Fruit fly (Drosophila melanogaster) whole organism, embryonic: ENCODE data around the gene CG1324.

Source experiments
- Aef1 ChIP-seq: fragments of 200-800 bp; sonication (Bioruptor generic); IDR thresholded peaks from 3 replicates; pipeline ENCODE4 v1.3.6; 2022; ENCODE audit warnings: missing biosample characterization, missing genetic modification characterization
- CG13424 ChIP-seq: fragments of 200-800 bp; sonication (Bioruptor generic); optimal IDR thresholded peaks from 2 replicates; lab custom pipeline; 2019; ENCODE audit warnings: missing biosample characterization, mild to moderate bottlenecking, missing genetic modification characterization, moderate library complexity
- CG13624 ChIP-seq: fragments of 200-800 bp; sonication (Bioruptor generic); optimal IDR thresholded peaks from 2 replicates; lab custom pipeline; 2016; ENCODE audit warnings: missing biosample characterization, missing genetic modification characterization
- CG16813 ChIP-seq: fragments of 200-800 bp; sonication (Bioruptor generic); IDR thresholded peaks from 3 replicates; pipeline ENCODE4 v1.3.6; 2022; ENCODE audit warnings: missing biosample characterization, missing genetic modification characterization; ENCODE audit not compliant: partially characterized antibody
- CG32532 ChIP-seq: fragments of 200-800 bp; sonication (Bioruptor generic); IDR thresholded peaks from 2 replicates; pipeline ENCODE4 v1.3.6; 2022; ENCODE audit warnings: missing biosample characterization, missing genetic modification characterization
- CG33557 ChIP-seq: fragments of 200-800 bp; sonication (Bioruptor generic); optimal IDR thresholded peaks from 2 replicates; lab custom pipeline; 2019; ENCODE audit warnings: missing biosample characterization, mild to moderate bottlenecking, missing genetic modification characterization, moderate library complexity
- CG3726 ChIP-seq: fragments of 200-800 bp; sonication (Bioruptor generic); IDR thresholded peaks from 3 replicates; pipeline ENCODE4, ENCODE4 v1.3.6; 2022; ENCODE audit warnings: missing biosample characterization, missing genetic modification characterization
- CG4328 ChIP-seq: fragments of 200-800 bp; sonication (Bioruptor generic); optimal IDR thresholded peaks from 3 replicates; lab custom pipeline; 2017; ENCODE audit warnings: missing biosample characterization, missing genetic modification reagents, missing genetic modification characterization
- CG4617 ChIP-seq: fragments of 200-800 bp; sonication (Bioruptor generic); optimal IDR thresholded peaks from 3 replicates; lab custom pipeline; 2016; ENCODE audit warnings: missing biosample characterization, missing genetic modification characterization, borderline replicate concordance
- CG5180 ChIP-seq: fragments of 200-800 bp; sonication (Bioruptor generic); optimal IDR thresholded peaks from 3 replicates; lab custom pipeline; 2017; ENCODE audit warnings: missing biosample characterization, missing genetic modification characterization, mild to moderate bottlenecking, moderate library complexity, missing genetic modification reagents
- CG7357 ChIP-seq: fragments of 200-800 bp; sonication (Bioruptor generic); IDR thresholded peaks from 3 replicates; pipeline ENCODE4 v1.3.6; 2022; ENCODE audit warnings: missing biosample characterization, missing genetic modification characterization
- CG7839 ChIP-seq: fragments of 200-800 bp; sonication (Bioruptor generic); optimal IDR thresholded peaks from 3 replicates; lab custom pipeline; 2018; ENCODE audit warnings: missing biosample characterization, mild to moderate bottlenecking, missing genetic modification characterization, moderate library complexity
- CG8281 ChIP-seq: fragments of 200-800 bp; sonication (Bioruptor generic); optimal IDR thresholded peaks from 2 replicates; lab custom pipeline; 2018; ENCODE audit warnings: missing biosample characterization, mild to moderate bottlenecking, missing genetic modification characterization, moderate library complexity
- CG9609 ChIP-seq: fragments of 200-800 bp; sonication (Bioruptor generic); optimal IDR thresholded peaks from 3 replicates; lab custom pipeline; 2016; ENCODE audit warnings: missing biosample characterization, missing genetic modification characterization
- CHES-1-like ChIP-seq: fragments of 200-800 bp; sonication (Bioruptor generic); optimal IDR thresholded peaks from 2 replicates; lab custom pipeline; 2016; ENCODE audit warnings: missing biosample characterization, missing genetic modification characterization
- D ChIP-seq, 2 experiments: fragments of 200-800 bp in 1 of 2; fragments of >200 bp in 1 of 2; sonication (Bioruptor generic) in 1 of 2; optimal IDR thresholded peaks; 2 replicates in 1 of 2; 3 replicates in 1 of 2; lab custom pipeline; 2017; ENCODE audit warnings: mild to moderate bottlenecking in 1 of 2, missing biosample characterization in 1 of 2, missing genetic modification characterization in 1 of 2, missing genetic modification reagents in 1 of 2
- Ets65A ChIP-seq: fragments of 200-800 bp; sonication (Bioruptor generic); peaks from one replicate; lab custom pipeline; 2016; ENCODE audit warnings: missing biosample characterization, missing genetic modification characterization
- Med ChIP-seq: fragments of 200-800 bp; sonication (Bioruptor generic); peaks from one replicate; lab custom pipeline; 2016; ENCODE audit warnings: missing biosample characterization, missing genetic modification characterization, mild to moderate bottlenecking, inconsistent platforms, moderate library complexity
- NFAT ChIP-seq: fragments of 200-800 bp; sonication (Bioruptor generic); IDR thresholded peaks from 2 replicates; pipeline ENCODE4 v1.3.6; 2022; ENCODE audit warnings: missing biosample characterization, missing genetic modification characterization
- Neu2 ChIP-seq: fragments of 200-800 bp; sonication (Bioruptor generic); optimal IDR thresholded peaks from 3 replicates; lab custom pipeline; 2016; ENCODE audit warnings: missing biosample characterization, missing genetic modification characterization, borderline replicate concordance
- Nf-YC ChIP-seq: fragments of 200-800 bp; optimal IDR thresholded peaks from 3 replicates; lab custom pipeline; 2019; ENCODE audit warnings: missing biosample characterization, mild to moderate bottlenecking, missing genetic modification characterization, moderate library complexity
- Oli ChIP-seq: fragments of 200-800 bp; sonication (Bioruptor generic); optimal IDR thresholded peaks from 2 replicates; lab custom pipeline; 2018; ENCODE audit warnings: missing biosample characterization, mild to moderate bottlenecking, missing genetic modification characterization, moderate library complexity
- PHDP ChIP-seq: fragments of 200-800 bp; sonication (Bioruptor generic); optimal IDR thresholded peaks from 3 replicates; lab custom pipeline; 2018; ENCODE audit warnings: missing biosample characterization, mild to moderate bottlenecking, missing genetic modification characterization, moderate library complexity
- Ptx1 ChIP-seq: fragments of 200-800 bp; sonication (Bioruptor generic); IDR thresholded peaks from 2 replicates; pipeline ENCODE4 v1.3.6; 2022; ENCODE audit warnings: missing biosample characterization, missing genetic modification characterization
- Taf1 ChIP-seq: fragments of 200-800 bp; sonication (Bioruptor generic); IDR thresholded peaks from 2 replicates; pipeline ENCODE4 v1.3.6; 2022; ENCODE audit warnings: missing biosample characterization, missing genetic modification characterization
- az2 ChIP-seq: fragments of 200-800 bp; sonication (Bioruptor generic); optimal IDR thresholded peaks from 3 replicates; lab custom pipeline; 2016; ENCODE audit warnings: missing biosample characterization, missing genetic modification characterization
- cad ChIP-seq: fragments of >200 bp; optimal IDR thresholded peaks from 2 replicates; lab custom pipeline; 2017; ENCODE audit warnings: missing biosample characterization, missing genetic modification characterization
- dimm ChIP-seq: fragments of 200-800 bp; sonication (Bioruptor generic); IDR thresholded peaks from 2 replicates; pipeline ENCODE4 v1.3.6; 2022; ENCODE audit warnings: missing biosample characterization, missing genetic modification characterization
- dmrt99B ChIP-seq: fragments of 200-800 bp; sonication (Bioruptor generic); optimal IDR thresholded peaks from 2 replicates; lab custom pipeline; 2018; ENCODE audit warnings: missing biosample characterization, mild to moderate bottlenecking, missing genetic modification characterization, moderate library complexity
- dysf ChIP-seq: fragments of 200-800 bp; sonication (Bioruptor generic); IDR thresholded peaks from 3 replicates; pipeline ENCODE4 v1.3.6; 2022; ENCODE audit warnings: missing biosample characterization, missing genetic modification characterization
- emc ChIP-seq: fragments of 200-800 bp; sonication (Bioruptor generic); optimal IDR thresholded peaks from 2 replicates; lab custom pipeline; 2016; ENCODE audit warnings: missing biosample characterization, missing genetic modification characterization
- ewg ChIP-seq: fragments of 200-800 bp; sonication (Bioruptor generic); optimal IDR thresholded peaks from 3 replicates; lab custom pipeline; 2017; ENCODE audit warnings: mild to moderate bottlenecking, missing biosample characterization, missing genetic modification reagents, missing genetic modification characterization
- fd96Cb ChIP-seq: fragments of 200-800 bp; sonication (Bioruptor generic); optimal IDR thresholded peaks from 2 replicates; lab custom pipeline; 2018; ENCODE audit warnings: missing biosample characterization, mild to moderate bottlenecking, missing genetic modification characterization, moderate library complexity
- fu2 ChIP-seq: fragments of 200-800 bp; sonication (Bioruptor generic); optimal IDR thresholded peaks from 2 replicates; lab custom pipeline; 2016; ENCODE audit warnings: missing biosample characterization, missing genetic modification characterization
- gem ChIP-seq: fragments of 200-800 bp; sonication (Bioruptor generic); optimal IDR thresholded peaks from 2 replicates; lab custom pipeline; 2019; ENCODE audit warnings: missing biosample characterization, mild to moderate bottlenecking, missing genetic modification characterization, moderate library complexity
- kah ChIP-seq: fragments of 200-800 bp; sonication (Bioruptor generic); optimal IDR thresholded peaks from 2 replicates; lab custom pipeline; 2018; ENCODE audit warnings: missing biosample characterization, mild to moderate bottlenecking, missing genetic modification characterization
- mam ChIP-seq: fragments of 200-800 bp; sonication (Bioruptor generic); optimal IDR thresholded peaks from 3 replicates; lab custom pipeline; 2016; ENCODE audit warnings: missing biosample characterization, missing genetic modification characterization
- peb ChIP-seq: fragments of 200-800 bp; sonication (Bioruptor generic); IDR thresholded peaks from 2 replicates; pipeline ENCODE4 v1.3.6; 2022; ENCODE audit warnings: missing biosample characterization, missing genetic modification characterization
- pita ChIP-seq: fragments of 200-800 bp; sonication (Bioruptor generic); optimal IDR thresholded peaks from 2 replicates; lab custom pipeline; 2017; ENCODE audit warnings: missing biosample characterization, mild to moderate bottlenecking, missing genetic modification characterization
- prd ChIP-seq, 3 experiments: fragments of >200 bp in 2 of 3; fragments of 200-800 bp in 1 of 3; sonication (Bioruptor generic) in 1 of 3; optimal IDR thresholded peaks in 2 of 3; IDR thresholded peaks in 1 of 3; 2 replicates in 2 of 3; 3 replicates in 1 of 3; pipeline versions ENCODE4 v1.3.6 to Lab custom; 2017 to 2022; ENCODE audit warnings: missing biosample characterization in 1 of 3, missing genetic modification characterization in 1 of 3
- row ChIP-seq: fragments of 200-800 bp; sonication (Bioruptor generic); IDR thresholded peaks from 3 replicates; pipeline ENCODE4 v1.3.6; 2022; ENCODE audit warnings: missing biosample characterization, missing genetic modification characterization
- run ChIP-seq: fragments of 200-800 bp; sonication (Bioruptor generic); optimal IDR thresholded peaks from 3 replicates; lab custom pipeline; 2018; ENCODE audit warnings: missing biosample characterization, mild to moderate bottlenecking, missing genetic modification characterization
- stwl ChIP-seq: fragments of 200-800 bp; sonication (Bioruptor generic); optimal IDR thresholded peaks from 3 replicates; lab custom pipeline; 2018; ENCODE audit warnings: missing biosample characterization, mild to moderate bottlenecking, missing genetic modification characterization, moderate library complexity
- tio ChIP-seq: fragments of 200-800 bp; sonication (Bioruptor generic); optimal IDR thresholded peaks from 2 replicates; lab custom pipeline; 2017; ENCODE audit warnings: missing biosample characterization, missing genetic modification characterization, inconsistent platforms
- vnd ChIP-seq: fragments of 200-800 bp; sonication (Bioruptor generic); IDR thresholded peaks from 3 replicates; pipeline ENCODE4 v1.3.6; 2022; ENCODE audit warnings: missing biosample characterization, missing genetic modification characterization; ENCODE audit not compliant: partially characterized antibody
- wdn ChIP-seq: fragments of 200-800 bp; sonication (Bioruptor generic); IDR thresholded peaks from 2 replicates; pipeline ENCODE4 v1.3.6; 2022; ENCODE audit warnings: missing biosample characterization, missing genetic modification characterization
- zen ChIP-seq: fragments of 200-800 bp; sonication (Bioruptor generic); optimal IDR thresholded peaks from 3 replicates; lab custom pipeline; 2018; ENCODE audit warnings: missing biosample characterization, mild to moderate bottlenecking, missing genetic modification characterization, moderate library complexity
- zf30C ChIP-seq: fragments of 200-800 bp; sonication (Bioruptor generic); optimal IDR thresholded peaks from 3 replicates; lab custom pipeline; 2018; ENCODE audit warnings: missing biosample characterization, mild to moderate bottlenecking, missing genetic modification characterization

CG1324 gene

dm6 chrX:20739581-20739980, 3.8 kb upstream of the CG1324 start:
- TF ChIP-seq cad: peak; percentile 33
- no peak for TF ChIP-seq CG8281 (tag; lab: Kevin White, UChicago)
- TF ChIP-seq CG13624: no peak
- no peak for TF ChIP-seq CG13424 (tag; lab: Kevin White, UChicago)
- TF ChIP-seq zen: peak; percentile 92
- no peak for TF ChIP-seq prd (optimal IDR thresholded peaks at IDR 0.05; lab: Kevin White, UChicago)
- TF ChIP-seq prd (GFP tag; IDR thresholded peaks at IDR 0.05; lab: Robert Waterston, UW): peak; percentile 42; the same call in 1 of the 3 replicates
- no peak for TF ChIP-seq CG4617 (GFP tag; lab: Kevin White, UChicago)
- TF ChIP-seq emc (GFP tag; lab: Kevin White, UChicago): no peak
- peak; percentile 20 for TF ChIP-seq D (optimal IDR thresholded peaks at IDR 0.05; lab: Kevin White, UChicago)
- TF ChIP-seq D (GFP tag; optimal IDR thresholded peaks at IDR 0.05; lab: Kevin White, UChicago): no peak
- TF ChIP-seq NFAT (GFP tag; lab: Robert Waterston, UW): no peak

dm6 chrX:20731492-20731891, 4.3 kb downstream of the CG1324 start:
- TF ChIP-seq fu2 (GFP tag; lab: Kevin White, UChicago) (no peak), ewg (GFP tag; lab: Kevin White, UChicago) (peak; percentile 32), CG7839 (no peak), run (peak; percentile 10), Ets65A (peak; percentile 50), Nf-YC (tag; lab: Kevin White, UChicago) (peak; percentile 60)

DNA sequence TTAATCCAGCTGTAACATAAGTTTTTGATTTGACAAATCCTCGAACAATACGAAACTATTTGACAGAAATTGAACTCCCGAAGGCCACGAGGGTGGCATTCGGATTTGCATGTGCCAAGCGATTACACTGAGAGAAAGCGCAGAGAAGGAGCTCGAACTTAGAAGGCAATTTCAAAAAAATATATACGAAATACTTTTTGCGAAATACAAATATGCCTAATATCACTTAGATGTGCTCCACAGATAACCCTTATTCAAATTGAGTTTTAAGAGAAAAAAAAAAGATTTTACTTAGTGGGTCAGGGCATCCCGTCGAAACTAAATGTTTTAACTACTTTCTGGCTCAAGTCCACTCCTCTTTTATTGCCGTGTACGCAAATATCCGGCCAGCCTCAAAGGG, 7.2 kb downstream of the CG1324 start:
- no peak for TF ChIP-seq dysf (GFP tag; lab: Robert Waterston, UW)
- TF ChIP-seq Med (GFP tag; lab: Kevin White, UChicago): no peak
- no peak for TF ChIP-seq stwl (tag; lab: Kevin White, UChicago)
- peak; percentile 26 for TF ChIP-seq dmrt99B (tag; lab: Kevin White, UChicago)
- no peak for TF ChIP-seq az2 (GFP tag; lab: Kevin White, UChicago)
- TF ChIP-seq CG32532: no peak
- peak; percentile 24; the same call in 1 of the 3 replicates for TF ChIP-seq row (GFP tag; lab: Robert Waterston, UW)
- TF ChIP-seq CG5180 (GFP tag; lab: Kevin White, UChicago): no peak
- TF ChIP-seq Ptx1 (GFP tag; lab: Robert Waterston, UW): no peak
- TF ChIP-seq gem (tag; lab: Kevin White, UChicago): peak; percentile 33
- no peak for TF ChIP-seq Aef1 (GFP tag; lab: Robert Waterston, UW)
- TF ChIP-seq kah: no peak
- no peak for TF ChIP-seq wdn (GFP tag; lab: Robert Waterston, UW)
- TF ChIP-seq PHDP (tag; lab: Kevin White, UChicago): no peak
- TF ChIP-seq zf30C (GFP tag; lab: Kevin White, UChicago): peak; percentile 14
- no peak for TF ChIP-seq Oli (tag; lab: Kevin White, UChicago)
- peak; percentile 12 for TF ChIP-seq CG33557 (GFP tag; lab: Kevin White, UChicago)
- no peak for TF ChIP-seq CG3726
- TF ChIP-seq CG4617 (GFP tag; lab: Kevin White, UChicago): no peak
- no peak for TF ChIP-seq Taf1 (GFP tag; lab: Robert Waterston, UW)
- TF ChIP-seq peb: no peak
- TF ChIP-seq pita (GFP tag; lab: Kevin White, UChicago): no peak
- TF ChIP-seq CHES-1-like (GFP tag; lab: Kevin White, UChicago): no peak
- TF ChIP-seq CG4328 (GFP tag; lab: Kevin White, UChicago): no peak
- no peak for TF ChIP-seq fd96Cb (tag; lab: Kevin White, UChicago)
- TF ChIP-seq tio (GFP tag; lab: Kevin White, UChicago): no peak
- TF ChIP-seq CG16813 (GFP tag; lab: Robert Waterston, UW): no peak
- no peak for TF ChIP-seq mam (GFP tag; lab: Kevin White, UChicago)
- TF ChIP-seq CG7357 (GFP tag; lab: Robert Waterston, UW): no peak
- no peak for TF ChIP-seq vnd (GFP tag; lab: Robert Waterston, UW)
- no peak for TF ChIP-seq dimm (GFP tag; lab: Robert Waterston, UW)
- no peak for TF ChIP-seq CG9609 (GFP tag; lab: Kevin White, UChicago)
- TF ChIP-seq Neu2 (GFP tag; lab: Kevin White, UChicago): no peak
